Fruit fly (Drosophila melanogaster) whole organism, embryonic: ENCODE data around the gene mirr.
A peak's percentile ranks its signal among the peaks of the same experiment; 100 is the strongest.

Experiments used
- Atf6 ChIP-seq: fragments of 200-800 bp; sonication (Bioruptor generic); IDR thresholded peaks from 2 replicates; pipeline ENCODE4 v1.3.6; 2022; ENCODE audit warnings: missing biosample characterization, missing genetic modification characterization
- CG10267 ChIP-seq: fragments of 200-800 bp; sonication (Bioruptor generic); optimal IDR thresholded peaks from 2 replicates; lab custom pipeline; 2018; ENCODE audit warnings: missing biosample characterization, mild to moderate bottlenecking, missing genetic modification characterization, moderate library complexity
- CG10321 ChIP-seq: fragments of 200-800 bp; sonication (Bioruptor generic); IDR thresholded peaks from 2 replicates; pipeline ENCODE4 v1.3.6; 2022; ENCODE audit warnings: missing biosample characterization, missing genetic modification characterization
- CG11695 ChIP-seq: fragments of 200-800 bp; sonication (Bioruptor generic); IDR thresholded peaks from 3 replicates; pipeline ENCODE4 v1.3.6; 2022; ENCODE audit warnings: missing biosample characterization, missing genetic modification characterization
- CG15011 ChIP-seq: fragments of 200-800 bp; sonication (Bioruptor generic); optimal IDR thresholded peaks from 3 replicates; lab custom pipeline; 2018; ENCODE audit warnings: missing biosample characterization, mild to moderate bottlenecking, missing genetic modification characterization
- CG1529 ChIP-seq: fragments of 200-800 bp; sonication (Bioruptor generic); optimal IDR thresholded peaks from 3 replicates; lab custom pipeline; 2018; ENCODE audit warnings: missing biosample characterization, missing genetic modification characterization
- CG16863 ChIP-seq: fragments of 200-800 bp; sonication (Bioruptor generic); optimal IDR thresholded peaks from 3 replicates; lab custom pipeline; 2016; ENCODE audit warnings: missing biosample characterization, missing genetic modification characterization
- CG17568 ChIP-seq: fragments of 200-800 bp; sonication (Bioruptor generic); optimal IDR thresholded peaks from 2 replicates; lab custom pipeline; 2018; ENCODE audit warnings: missing biosample characterization, mild to moderate bottlenecking, missing genetic modification characterization, moderate library complexity
- CG17829 ChIP-seq: fragments of 200-800 bp; optimal IDR thresholded peaks from 2 replicates; lab custom pipeline; 2019; ENCODE audit warnings: missing biosample characterization, mild to moderate bottlenecking, missing genetic modification characterization, moderate library complexity
- CG2120 ChIP-seq: fragments of 200-800 bp; sonication (Bioruptor generic); optimal IDR thresholded peaks from 3 replicates; lab custom pipeline; 2016; ENCODE audit warnings: missing biosample characterization, missing genetic modification characterization
- CG2678 ChIP-seq: fragments of 200-800 bp; sonication (Bioruptor generic); optimal IDR thresholded peaks from 3 replicates; lab custom pipeline; 2019; ENCODE audit warnings: missing biosample characterization, mild to moderate bottlenecking, missing genetic modification characterization, moderate library complexity
- CG30403 ChIP-seq: fragments of 200-800 bp; sonication (Bioruptor generic); optimal IDR thresholded peaks from 3 replicates; lab custom pipeline; 2016; ENCODE audit warnings: missing biosample characterization, missing genetic modification characterization
- CG5245 ChIP-seq: fragments of 200-800 bp; sonication (Bioruptor generic); optimal IDR thresholded peaks from 3 replicates; lab custom pipeline; 2016; ENCODE audit warnings: missing biosample characterization, missing genetic modification characterization
- CG6272 ChIP-seq: fragments of 200-800 bp; sonication (Bioruptor generic); IDR thresholded peaks from 2 replicates; pipeline ENCODE4 v1.3.6; 2022; ENCODE audit warnings: missing biosample characterization, missing genetic modification characterization
- CG6683 ChIP-seq: fragments of 200-800 bp; sonication (Bioruptor generic); optimal IDR thresholded peaks from 2 replicates; lab custom pipeline; 2017; ENCODE audit warnings: missing biosample characterization, mild to moderate bottlenecking, missing genetic modification characterization, missing genetic modification reagents
- CG7745 ChIP-seq: fragments of 200-800 bp; sonication (Bioruptor generic); optimal IDR thresholded peaks from 2 replicates; lab custom pipeline; 2018; ENCODE audit warnings: missing biosample characterization, mild to moderate bottlenecking, missing genetic modification characterization, moderate library complexity
- CG7839 ChIP-seq: fragments of 200-800 bp; sonication (Bioruptor generic); optimal IDR thresholded peaks from 3 replicates; lab custom pipeline; 2018; ENCODE audit warnings: missing biosample characterization, mild to moderate bottlenecking, missing genetic modification characterization, moderate library complexity
- CG9727 ChIP-seq: fragments of 200-800 bp; sonication (Bioruptor generic); optimal IDR thresholded peaks from 3 replicates; lab custom pipeline; 2017; ENCODE audit warnings: missing biosample characterization, mild to moderate bottlenecking, missing genetic modification characterization
- CG9817 ChIP-seq: fragments of 200-800 bp; sonication (Bioruptor generic); optimal IDR thresholded peaks from 2 replicates; lab custom pipeline; 2018; ENCODE audit warnings: missing biosample characterization, mild to moderate bottlenecking, missing genetic modification characterization, moderate library complexity
- CoRest ChIP-seq: fragments of 200-800 bp; sonication (Bioruptor generic); optimal IDR thresholded peaks from 3 replicates; lab custom pipeline; 2018; ENCODE audit warnings: missing biosample characterization, mild to moderate bottlenecking, missing genetic modification characterization, moderate library complexity
- Deaf1 ChIP-seq: fragments of 200-800 bp; optimal IDR thresholded peaks from 3 replicates; lab custom pipeline; 2019; ENCODE audit warnings: missing biosample characterization, mild to moderate bottlenecking, missing genetic modification characterization, moderate library complexity
- Doc2 ChIP-seq: fragments of 200-800 bp; sonication (Bioruptor generic); IDR thresholded peaks from 2 replicates; pipeline ENCODE4 v1.3.6; 2022; ENCODE audit warnings: missing biosample characterization, missing genetic modification characterization
- Dref ChIP-seq: fragments of 200-800 bp; sonication (Bioruptor generic); IDR thresholded peaks from 2 replicates; pipeline ENCODE4 v1.3.6; 2022; ENCODE audit warnings: missing biosample characterization, missing genetic modification characterization
- Hr3 ChIP-seq: fragments of 200-800 bp; sonication (Bioruptor generic); optimal IDR thresholded peaks from 3 replicates; lab custom pipeline; 2016; ENCODE audit warnings: missing biosample characterization, missing genetic modification characterization
- PHDP ChIP-seq: fragments of 200-800 bp; sonication (Bioruptor generic); optimal IDR thresholded peaks from 3 replicates; lab custom pipeline; 2018; ENCODE audit warnings: missing biosample characterization, mild to moderate bottlenecking, missing genetic modification characterization, moderate library complexity
- Sox102F ChIP-seq: fragments of 200-800 bp; sonication (Bioruptor generic); optimal IDR thresholded peaks from 2 replicates; lab custom pipeline; 2018; ENCODE audit warnings: missing biosample characterization, mild to moderate bottlenecking, missing genetic modification characterization, moderate library complexity
- Spps ChIP-seq: fragments of 200-800 bp; sonication (Bioruptor generic); optimal IDR thresholded peaks from 2 replicates; lab custom pipeline; 2018; ENCODE audit warnings: missing biosample characterization, mild to moderate bottlenecking, missing genetic modification characterization
- TFAM ChIP-seq: fragments of 200-800 bp; sonication (Bioruptor generic); optimal IDR thresholded peaks from 2 replicates; lab custom pipeline; 2017; ENCODE audit warnings: missing biosample characterization, missing genetic modification characterization, inconsistent platforms
- abd-A ChIP-seq: fragments of 200-800 bp; sonication (Bioruptor generic); optimal IDR thresholded peaks from 3 replicates; lab custom pipeline; 2019; ENCODE audit warnings: missing biosample characterization, mild to moderate bottlenecking, missing genetic modification characterization, moderate library complexity
- bcd ChIP-seq: fragments of 200-800 bp; sonication (Bioruptor generic); optimal IDR thresholded peaks from 2 replicates; lab custom pipeline; 2017; ENCODE audit warnings: missing biosample characterization, mild to moderate bottlenecking, missing genetic modification characterization
- dmrt99B ChIP-seq: fragments of 200-800 bp; sonication (Bioruptor generic); optimal IDR thresholded peaks from 2 replicates; lab custom pipeline; 2018; ENCODE audit warnings: missing biosample characterization, mild to moderate bottlenecking, missing genetic modification characterization, moderate library complexity
- fd102C ChIP-seq: fragments of 200-800 bp; sonication (Bioruptor generic); optimal IDR thresholded peaks from 2 replicates; lab custom pipeline; 2018; ENCODE audit warnings: missing biosample characterization, mild to moderate bottlenecking, missing genetic modification characterization, moderate library complexity
- grau ChIP-seq: fragments of 200-800 bp; optimal IDR thresholded peaks from 3 replicates; lab custom pipeline; 2019; ENCODE audit warnings: missing biosample characterization, mild to moderate bottlenecking, missing genetic modification characterization, moderate library complexity
- hth ChIP-seq: fragments of >200 bp; optimal IDR thresholded peaks from 2 replicates; lab custom pipeline; 2017; ENCODE audit warnings: inconsistent platforms
- ind ChIP-seq: fragments of 200-800 bp; sonication (Bioruptor generic); optimal IDR thresholded peaks from 3 replicates; lab custom pipeline; 2016; ENCODE audit warnings: missing biosample characterization, missing genetic modification characterization
- jing ChIP-seq: fragments of 200-800 bp; sonication (Bioruptor generic); optimal IDR thresholded peaks from 2 replicates; lab custom pipeline; 2018; ENCODE audit warnings: missing biosample characterization, mild to moderate bottlenecking, missing genetic modification characterization
- kni ChIP-seq: fragments of 200-800 bp; sonication (Bioruptor generic); optimal IDR thresholded peaks from 3 replicates; lab custom pipeline; 2017; ENCODE audit warnings: mild to moderate bottlenecking, missing biosample characterization, missing genetic modification reagents, missing genetic modification characterization
- odd ChIP-seq: fragments of 200-800 bp; sonication (Bioruptor generic); optimal IDR thresholded peaks from 2 replicates; lab custom pipeline; 2017; ENCODE audit warnings: missing biosample characterization, mild to moderate bottlenecking, missing genetic modification characterization
- onecut ChIP-seq: fragments of 200-800 bp; sonication (Bioruptor generic); IDR thresholded peaks from 2 replicates; pipeline ENCODE4 v1.3.6; 2022; ENCODE audit warnings: missing biosample characterization, missing genetic modification characterization
- pb ChIP-seq: fragments of 200-800 bp; sonication (Bioruptor generic); optimal IDR thresholded peaks from 3 replicates; lab custom pipeline; 2016; ENCODE audit warnings: missing biosample characterization, missing genetic modification characterization
- phol ChIP-seq: fragments of 200-800 bp; sonication (Bioruptor generic); optimal IDR thresholded peaks from 3 replicates; lab custom pipeline; 2018; ENCODE audit warnings: missing biosample characterization, mild to moderate bottlenecking, missing genetic modification characterization, moderate library complexity
- psq ChIP-seq: fragments of 200-800 bp; sonication (Bioruptor generic); optimal IDR thresholded peaks from 2 replicates; lab custom pipeline; 2017; ENCODE audit warnings: missing biosample characterization, missing genetic modification characterization
- sd ChIP-seq: fragments of 200-800 bp; sonication (Bioruptor generic); optimal IDR thresholded peaks from 3 replicates; lab custom pipeline; 2018; ENCODE audit warnings: missing biosample characterization, mild to moderate bottlenecking, missing genetic modification characterization, moderate library complexity
- stwl ChIP-seq: fragments of 200-800 bp; sonication (Bioruptor generic); optimal IDR thresholded peaks from 3 replicates; lab custom pipeline; 2018; ENCODE audit warnings: missing biosample characterization, mild to moderate bottlenecking, missing genetic modification characterization, moderate library complexity
- tap ChIP-seq: fragments of 200-800 bp; optimal IDR thresholded peaks from 3 replicates; lab custom pipeline; 2019; ENCODE audit warnings: missing biosample characterization, mild to moderate bottlenecking, missing genetic modification characterization, moderate library complexity
- twi ChIP-seq: fragments of 200-800 bp; optimal IDR thresholded peaks from 2 replicates; lab custom pipeline; 2019; ENCODE audit warnings: missing biosample characterization, mild to moderate bottlenecking, missing genetic modification characterization, moderate library complexity
- zen ChIP-seq: fragments of 200-800 bp; sonication (Bioruptor generic); optimal IDR thresholded peaks from 3 replicates; lab custom pipeline; 2018; ENCODE audit warnings: missing biosample characterization, mild to moderate bottlenecking, missing genetic modification characterization, moderate library complexity
- zfh1 ChIP-seq: fragments of 200-800 bp; sonication (Bioruptor generic); IDR thresholded peaks from 3 replicates; pipeline ENCODE4 v1.3.6; 2022; ENCODE audit warnings: missing biosample characterization, missing genetic modification characterization

Gene mirr

dm6 chr3L:12643820-12644744 is 49.4 kb upstream of the mirr start (continued):
- no peak for TF ChIP-seq hth (lab: Kevin White, UChicago)
- peak; percentile 81 for TF ChIP-seq abd-A
- peak; percentile 84 for TF ChIP-seq phol (tag; lab: Kevin White, UChicago)
- TF ChIP-seq CG9727 (GFP tag; lab: Kevin White, UChicago) = peak; percentile 70
- no peak for TF ChIP-seq jing
- no peak for TF ChIP-seq CG6272
- peak; percentile 73 for TF ChIP-seq CoRest (tag; lab: Kevin White, UChicago)
- TF ChIP-seq CG5245 (GFP tag; lab: Kevin White, UChicago) = peak; percentile 35
- TF ChIP-seq CG7745 (tag; lab: Kevin White, UChicago) = peak; percentile 72
- no peak for TF ChIP-seq sd (tag; lab: Kevin White, UChicago)
- no peak for TF ChIP-seq Dref (GFP tag; lab: Robert Waterston, UW)
- peak; percentile 34 for TF ChIP-seq PHDP
- no peak for TF ChIP-seq CG6683 (GFP tag; lab: Kevin White, UChicago)
- TF ChIP-seq CG1529 (GFP tag; lab: Kevin White, UChicago) = peak; percentile 11
- TF ChIP-seq CG2120 = no peak
- peak; percentile 52 for TF ChIP-seq Hr3 (GFP tag; lab: Kevin White, UChicago)
- peak; percentile 62 for TF ChIP-seq zen (tag; lab: Kevin White, UChicago)
- no peak for TF ChIP-seq Atf6 (GFP tag; lab: Robert Waterston, UW)
- TF ChIP-seq kni = peak; percentile 74
- TF ChIP-seq CG16863 (GFP tag; lab: Kevin White, UChicago) = no peak
- no peak for TF ChIP-seq Doc2
- peak; percentile 39 for TF ChIP-seq odd (GFP tag; lab: Kevin White, UChicago)
- no peak for TF ChIP-seq fd102C (GFP tag; lab: Kevin White, UChicago)
- peak; percentile 56 for TF ChIP-seq CG30403 (GFP tag; lab: Kevin White, UChicago)
- TF ChIP-seq Sox102F = peak; percentile 66
- TF ChIP-seq CG9817 = peak; percentile 2
- peak; percentile 19; the same call in 1 of the 3 replicates for TF ChIP-seq CG11695 (GFP tag; lab: Robert Waterston, UW)
- peak; percentile 72 for TF ChIP-seq CG7839 (tag; lab: Kevin White, UChicago)
- TF ChIP-seq Deaf1 (tag; lab: Kevin White, UChicago) = peak; percentile 44
- peak; percentile 58; the same call in 2 of the 3 replicates for TF ChIP-seq zfh1 (GFP tag; lab: Robert Waterston, UW)
- TF ChIP-seq CG10267 (tag; lab: Kevin White, UChicago) = peak; percentile 76
- no peak for TF ChIP-seq CG10321 (GFP tag; lab: Robert Waterston, UW)
- peak; percentile 90 for TF ChIP-seq grau (tag; lab: Kevin White, UChicago)
- peak; percentile 23 for TF ChIP-seq bcd (GFP tag; lab: Kevin White, UChicago)
- no peak for TF ChIP-seq stwl (tag; lab: Kevin White, UChicago)
- TF ChIP-seq pb (GFP tag; lab: Kevin White, UChicago) = no peak
- no peak for TF ChIP-seq CG17568
- TF ChIP-seq CG17829 (tag; lab: Kevin White, UChicago) = peak; percentile 83
- TF ChIP-seq twi (tag; lab: Kevin White, UChicago) = peak; percentile 18
- TF ChIP-seq tap (tag; lab: Kevin White, UChicago) = peak; percentile 52
- 0 out of 2 replicates have a peak, but pooled peaks have one; percentile 17 for TF ChIP-seq onecut (GFP tag; lab: Robert Waterston, UW)
- TF ChIP-seq TFAM (GFP tag; lab: Kevin White, UChicago) = no peak
- no peak for TF ChIP-seq CG15011
- peak; percentile 30 for TF ChIP-seq ind (GFP tag; lab: Kevin White, UChicago)
- TF ChIP-seq dmrt99B (tag; lab: Kevin White, UChicago) = peak; percentile 74
- TF ChIP-seq CG2678 = peak; percentile 78
- peak; percentile 32 for TF ChIP-seq Spps (tag; lab: Kevin White, UChicago)
- no peak for TF ChIP-seq psq (GFP tag; lab: Kevin White, UChicago)
